Fruit fly (Drosophila melanogaster): ENCODE results near the gene CG15210.

The CG15210 gene

DNA sequence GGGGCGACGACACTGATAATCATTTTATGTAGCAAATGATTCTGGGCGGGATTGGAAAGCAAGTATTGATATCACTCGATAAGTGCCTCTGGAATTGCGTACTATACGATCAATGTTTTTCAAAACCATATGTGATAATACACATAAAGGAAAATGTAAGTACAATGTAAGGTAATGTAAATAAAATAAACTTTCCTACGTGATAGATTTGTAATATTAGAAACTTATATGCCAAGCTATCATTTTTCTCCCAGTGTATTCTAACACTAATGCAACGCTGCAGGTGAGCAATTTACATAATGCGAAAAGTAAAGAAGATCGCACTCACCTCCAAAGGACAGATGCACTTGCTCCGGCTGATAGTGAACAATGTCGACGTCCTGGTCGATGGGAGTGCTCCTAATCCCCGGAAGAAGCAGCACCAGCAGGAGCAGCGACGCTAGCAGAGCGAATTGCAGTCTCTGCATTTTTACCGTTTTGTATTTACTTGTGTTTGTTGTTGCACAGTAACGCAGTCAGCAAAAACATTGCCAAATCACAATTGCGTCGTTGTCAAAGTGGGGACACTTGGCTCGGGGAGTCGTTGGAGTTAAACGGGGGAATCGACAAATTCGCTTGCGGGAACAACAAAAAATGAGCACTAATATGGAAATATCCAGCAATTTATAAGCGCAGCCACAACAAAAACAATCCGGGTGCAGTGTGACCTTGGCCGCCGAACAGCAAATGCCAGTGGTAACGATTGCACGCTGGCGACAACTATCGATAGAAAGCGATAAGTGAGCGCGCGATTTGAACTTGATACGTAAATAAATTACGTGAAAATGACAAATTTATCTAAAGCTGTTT lies 38.3 kb downstream of the CG15210 start, which contains the start of gene CG1637 (continued):
- no peak for TF ChIP-seq TFAM (GFP tag; optimal IDR thresholded peaks at IDR 0.05)
- TF ChIP-seq Nf-YB (GFP tag; optimal IDR thresholded peaks at IDR 0.05), result no peak
- TF ChIP-seq Dad (GFP tag; optimal IDR thresholded peaks at IDR 0.05), result no peak
- TF ChIP-seq Bgb (GFP tag; IDR thresholded peaks at IDR 0.05; ENCODE audit: partially characterized antibody), result peak; percentile 74
- no peak for TF ChIP-seq Meics (GFP tag; optimal IDR thresholded peaks at IDR 0.05)
- no peak for TF ChIP-seq tx (GFP tag; optimal IDR thresholded peaks at IDR 0.05)
- TF ChIP-seq Blimp-1 (GFP tag; optimal IDR thresholded peaks at IDR 0.05), result no peak
- no peak for TF ChIP-seq CrebB (tag; optimal IDR thresholded peaks at IDR 0.05)
- TF ChIP-seq nmo (GFP tag; optimal IDR thresholded peaks at IDR 0.05), result no peak
- TF ChIP-seq E2f2 (GFP tag; IDR thresholded peaks at IDR 0.05), result peak; percentile 93
- TF ChIP-seq maf-S (GFP tag; optimal IDR thresholded peaks at IDR 0.05), result no peak
- TF ChIP-seq B-H2 (GFP tag; optimal IDR thresholded peaks at IDR 0.05), result no peak
- peak in 1 of 2 experiments; percentile 24 for TF ChIP-seq bsh (GFP tag; optimal IDR thresholded peaks at IDR 0.05)
- peak; percentile 89 for TF ChIP-seq CG4360 (GFP tag; IDR thresholded peaks at IDR 0.05)
- TF ChIP-seq CG7357 (GFP tag; IDR thresholded peaks at IDR 0.05), result no peak
- no peak for TF ChIP-seq slou (GFP tag; optimal IDR thresholded peaks at IDR 0.05)
- TF ChIP-seq z (GFP tag; IDR thresholded peaks at IDR 0.05), result no peak
- TF ChIP-seq CG31224 (GFP tag; IDR thresholded peaks at IDR 0.05), result no peak
- TF ChIP-seq D (optimal IDR thresholded peaks at IDR 0.05), result peak; percentile 52
- TF ChIP-seq D (GFP tag; optimal IDR thresholded peaks at IDR 0.05), result no peak
- TF ChIP-seq kay (GFP tag; optimal IDR thresholded peaks at IDR 0.05), result no peak
- no peak for TF ChIP-seq croc (GFP tag; conservative IDR thresholded peaks at IDR 0.05)
- TF ChIP-seq ftz-f1 (GFP tag; optimal IDR thresholded peaks at IDR 0.05), result peak; percentile 40
- no peak for TF ChIP-seq CG15601 (tag; optimal IDR thresholded peaks at IDR 0.05)
- peak; percentile 70 for TF ChIP-seq pzg (GFP tag; optimal IDR thresholded peaks at IDR 0.05)
- peak in 1 of 2 experiments; percentile 25 for TF ChIP-seq crp (GFP tag; optimal IDR thresholded peaks at IDR 0.05)
- peak; percentile 49; the same call in 1 of the 3 replicates for TF ChIP-seq vnd (GFP tag; IDR thresholded peaks at IDR 0.05; ENCODE audit: partially characterized antibody)
- no peak for TF ChIP-seq CG17802 (tag; optimal IDR thresholded peaks at IDR 0.05)
- no peak for TF ChIP-seq CG2129 (GFP tag; IDR thresholded peaks at IDR 0.05; ENCODE audit: partially characterized antibody)
- TF ChIP-seq bbx (GFP tag; IDR thresholded peaks at IDR 0.05; ENCODE audit: partially characterized antibody), result peak; percentile 82
- no peak for TF ChIP-seq bigmax (GFP tag; optimal IDR thresholded peaks at IDR 0.05)
- no peak for TF ChIP-seq CG1647 (GFP tag; optimal IDR thresholded peaks at IDR 0.05)
- TF ChIP-seq Hmx (GFP tag; optimal IDR thresholded peaks at IDR 0.05), result no peak
- TF ChIP-seq tin (GFP tag; optimal IDR thresholded peaks at IDR 0.05), result no peak
- TF ChIP-seq prd (optimal IDR thresholded peaks at IDR 0.05), result no peak
- no peak for TF ChIP-seq prd (GFP tag; IDR thresholded peaks at IDR 0.05)
- peak; percentile 76 for TF ChIP-seq Scr (GFP tag; IDR thresholded peaks at IDR 0.05; ENCODE audit: partially characterized antibody)
- no peak for TF ChIP-seq HmgD (GFP tag; optimal IDR thresholded peaks at IDR 0.05)
- peak; percentile 79 for TF ChIP-seq sens (GFP tag)
- no peak for TF ChIP-seq PHDP (tag; optimal IDR thresholded peaks at IDR 0.05)
- TF ChIP-seq CG12104 (GFP tag; optimal IDR thresholded peaks at IDR 0.05), result no peak
- TF ChIP-seq CG10274 (GFP tag; optimal IDR thresholded peaks at IDR 0.05), result no peak
- TF ChIP-seq CG11504 (tag; optimal IDR thresholded peaks at IDR 0.05), result no peak
- TF ChIP-seq stwl (tag; optimal IDR thresholded peaks at IDR 0.05), result peak; percentile 28
- TF ChIP-seq hkb (optimal IDR thresholded peaks at IDR 0.05), result no peak
- TF ChIP-seq hkb (GFP tag; IDR thresholded peaks at IDR 0.05), result no peak
- no peak for TF ChIP-seq CG3281 (GFP tag; optimal IDR thresholded peaks at IDR 0.05)
- TF ChIP-seq trem (tag; optimal IDR thresholded peaks at IDR 0.05), result peak; percentile 35
- TF ChIP-seq CG2889 (GFP tag; IDR thresholded peaks at IDR 0.05), result no peak
- peak; percentile 4 for TF ChIP-seq YL-1 (GFP tag; optimal IDR thresholded peaks at IDR 0.05)

All from whole organism, embryonic.